Worm (Caenorhabditis elegans) whole organism, late embryonic: ENCODE measurements around the gene srp-7.

Source experiments
- F13H6.1 ChIP-seq: sonication (generic microtip); optimal IDR thresholded peaks from 2 replicates; lab custom pipeline; 2016; ENCODE audit warnings: missing genetic modification characterization, missing compliant biosample characterization
- K09A11.1 ChIP-seq: sonication (generic microtip); optimal IDR thresholded peaks from 2 replicates; lab custom pipeline; 2017; ENCODE audit warnings: antibody characterized with exemption, mild to moderate bottlenecking, missing genetic modification characterization, missing compliant biosample characterization; ENCODE audit not compliant: insufficient read depth
- Y22D7AL.16 ChIP-seq: sonication (generic microtip); optimal IDR thresholded peaks from 2 replicates; lab custom pipeline; 2016; ENCODE audit warnings: missing genetic modification characterization, missing compliant biosample characterization
- ahr-1 ChIP-seq: sonication (generic microtip); optimal IDR thresholded peaks from 2 replicates; lab custom pipeline; 2016; ENCODE audit warnings: missing genetic modification characterization, missing compliant biosample characterization
- ceh-14 ChIP-seq: sonication (generic microtip); optimal IDR thresholded peaks from 2 replicates; lab custom pipeline; 2016; ENCODE audit warnings: missing genotype, missing genetic modification characterization, missing compliant biosample characterization
- ceh-18 ChIP-seq: sonication (generic microtip); optimal IDR thresholded peaks from 2 replicates; lab custom pipeline; 2016; ENCODE audit warnings: missing genetic modification characterization, missing compliant biosample characterization
- ceh-30 ChIP-seq: fragments of 150-350 bp; optimal IDR thresholded peaks from 2 replicates; lab custom pipeline; 2014; ENCODE audit warnings: missing biosample characterization, missing genetic modification characterization
- ceh-31 ChIP-seq: sonication (generic microtip); optimal IDR thresholded peaks from 2 replicates; lab custom pipeline; 2016; ENCODE audit warnings: missing genetic modification characterization, missing compliant biosample characterization
- ceh-34 ChIP-seq: sonication (generic microtip); optimal IDR thresholded peaks from 2 replicates; lab custom pipeline; 2016; ENCODE audit warnings: mild to moderate bottlenecking, missing genetic modification characterization, missing compliant biosample characterization
- ceh-48 ChIP-seq: sonication (generic microtip); optimal IDR thresholded peaks from 2 replicates; lab custom pipeline; 2016; ENCODE audit warnings: missing genetic modification characterization, inconsistent platforms, missing compliant biosample characterization
- ceh-6 ChIP-seq: fragments of 200-800 bp; sonication (Bioruptor generic); optimal IDR thresholded peaks from 2 replicates; lab custom pipeline; 2018; ENCODE audit warnings: mild to moderate bottlenecking, missing genetic modification characterization, missing compliant biosample characterization
- dve-1 ChIP-seq: sonication (generic microtip); optimal IDR thresholded peaks from 2 replicates; lab custom pipeline; 2017; ENCODE audit warnings: antibody characterized with exemption, mild to moderate bottlenecking, missing genetic modification characterization, missing compliant biosample characterization
- elt-2 ChIP-seq: sonication (generic microtip); optimal IDR thresholded peaks from 2 replicates; lab custom pipeline; 2016; ENCODE audit warnings: missing genetic modification reagents, missing genetic modification characterization, missing compliant biosample characterization
- ets-4 ChIP-seq: sonication (generic microtip); optimal IDR thresholded peaks from 2 replicates; lab custom pipeline; 2016; ENCODE audit warnings: missing genetic modification characterization, missing compliant biosample characterization
- fax-1 ChIP-seq: sonication (generic microtip); optimal IDR thresholded peaks from 2 replicates; lab custom pipeline; 2016; ENCODE audit warnings: missing genotype, missing genetic modification characterization, missing compliant biosample characterization
- hlh-30 ChIP-seq: sonication (generic microtip); optimal IDR thresholded peaks from 2 replicates; lab custom pipeline; 2017; ENCODE audit warnings: antibody characterized with exemption, missing genetic modification characterization, missing compliant biosample characterization; ENCODE audit not compliant: insufficient read depth
- hlh-6 ChIP-seq: sonication (generic microtip); optimal IDR thresholded peaks from 2 replicates; lab custom pipeline; 2016; ENCODE audit warnings: missing genotype, missing genetic modification characterization, missing compliant biosample characterization
- hlh-8 ChIP-seq: sonication (generic microtip); optimal IDR thresholded peaks from 2 replicates; lab custom pipeline; 2016; ENCODE audit warnings: missing genotype, missing genetic modification characterization, missing compliant biosample characterization
- lin-11 ChIP-seq: fragments of 200-800 bp; sonication (Bioruptor generic); optimal IDR thresholded peaks from 2 replicates; lab custom pipeline; 2018; ENCODE audit warnings: mild to moderate bottlenecking, missing genetic modification characterization, missing compliant biosample characterization
- madf-2 ChIP-seq: sonication (generic microtip); optimal IDR thresholded peaks from 2 replicates; lab custom pipeline; 2017; ENCODE audit warnings: missing genetic modification characterization, missing compliant biosample characterization
- mec-3 ChIP-seq: sonication (generic microtip); optimal IDR thresholded peaks from 2 replicates; lab custom pipeline; 2016; ENCODE audit warnings: borderline replicate concordance, missing genetic modification characterization, missing compliant biosample characterization
- nfya-1 ChIP-seq: sonication (generic microtip); optimal IDR thresholded peaks from 2 replicates; lab custom pipeline; 2017; ENCODE audit warnings: missing genetic modification characterization, mild to moderate bottlenecking, missing compliant biosample characterization, antibody characterized with exemption, moderate library complexity
- nhr-11 ChIP-seq: fragments of 150-350 bp; optimal IDR thresholded peaks from 2 replicates; lab custom pipeline; 2014; ENCODE audit warnings: missing biosample characterization, missing genetic modification characterization
- odd-2 ChIP-seq: sonication (generic microtip); optimal IDR thresholded peaks from 2 replicates; lab custom pipeline; 2017; ENCODE audit warnings: antibody characterized with exemption, mild to moderate bottlenecking, missing genetic modification characterization, missing compliant biosample characterization
- pag-3 ChIP-seq: sonication (generic microtip); optimal IDR thresholded peaks from 2 replicates; lab custom pipeline; 2016; ENCODE audit warnings: missing compliant biosample characterization, missing genetic modification characterization, borderline replicate concordance
- pax-1 ChIP-seq: fragments of 150-350 bp; optimal IDR thresholded peaks from 2 replicates; lab custom pipeline; 2014; ENCODE audit warnings: missing biosample characterization, missing genetic modification characterization
- pqm-1 ChIP-seq: sonication (generic microtip); optimal IDR thresholded peaks from 2 replicates; lab custom pipeline; 2016; ENCODE audit warnings: missing genetic modification characterization, missing compliant biosample characterization
- pros-1 ChIP-seq: fragments of 150-350 bp; optimal IDR thresholded peaks from 2 replicates; lab custom pipeline; 2014; ENCODE audit warnings: missing biosample characterization, missing genetic modification reagents, missing genetic modification characterization
- sox-2 ChIP-seq: fragments of 200-800 bp; sonication (Bioruptor generic); IDR thresholded peaks from 2 replicates; pipeline ENCODE4 v1.3.6; 2022; ENCODE audit warnings: missing genetic modification reagents, missing genetic modification characterization, missing compliant biosample characterization
- syd-9 ChIP-seq: sonication (generic microtip); optimal IDR thresholded peaks from 2 replicates; lab custom pipeline; 2016; ENCODE audit warnings: mild to moderate bottlenecking, missing genetic modification characterization, moderate library complexity, missing compliant biosample characterization
- tbx-2 ChIP-seq: sonication (generic microtip); optimal IDR thresholded peaks from 2 replicates; lab custom pipeline; 2016; ENCODE audit warnings: missing genetic modification characterization, missing compliant biosample characterization
- tbx-7 ChIP-seq: sonication (generic microtip); optimal IDR thresholded peaks from 2 replicates; lab custom pipeline; 2016; ENCODE audit warnings: missing genotype, missing genetic modification characterization, missing compliant biosample characterization
- unc-3 ChIP-seq, 2 experiments: fragments of 200-800 bp in 1 of 2; sonication (Bioruptor generic) in 1 of 2; sonication (generic microtip) in 1 of 2; conservative IDR thresholded peaks in 1 of 2; optimal IDR thresholded peaks in 1 of 2; 2 replicates each; pipeline versions ENCODE4 v1.3.6 to Lab custom; 2016 to 2022; ENCODE audit warnings: missing compliant biosample characterization in 2 of 2, missing genetic modification characterization in 2 of 2, missing genetic modification reagents in 1 of 2
- unc-42 ChIP-seq: sonication (generic microtip); optimal IDR thresholded peaks from 2 replicates; lab custom pipeline; 2016; ENCODE audit warnings: missing genotype, missing genetic modification characterization, missing compliant biosample characterization
- unc-55 ChIP-seq: sonication (generic microtip); optimal IDR thresholded peaks from 2 replicates; lab custom pipeline; 2017; ENCODE audit warnings: missing biosample characterization, missing genetic modification reagents, missing genetic modification characterization
- zip-5 ChIP-seq: sonication (generic microtip); optimal IDR thresholded peaks from 2 replicates; lab custom pipeline; 2016; ENCODE audit warnings: missing genetic modification characterization, missing compliant biosample characterization

Gene srp-7

ce11 chrV:8178914-8179542, at the start of gene srp-7:
srp-7 (plus strand) TSS chrV:8179126.
- TF ChIP-seq hlh-8 (no peak), fax-1 (no peak), lin-11 (tag; lab: Kevin White, UChicago) (no peak), pqm-1 (no peak), ets-4 (no peak), ahr-1 (no peak)

- TF ChIP-seq ceh-30, result no peak
- TF ChIP-seq elt-2, result no peak
- no peak for TF ChIP-seq pax-1
- TF ChIP-seq Y22D7AL.16 (tag; lab: Kevin White, UChicago), result no peak
- TF ChIP-seq unc-42 (tag; lab: Kevin White, UChicago), result no peak
- no peak for TF ChIP-seq fax-1
- TF ChIP-seq unc-55 (GFP tag; lab: Kevin White, UChicago), result no peak
- TF ChIP-seq pag-3 (tag; lab: Kevin White, UChicago), result no peak
- TF ChIP-seq mec-3 (tag; lab: Kevin White, UChicago), result no peak
- TF ChIP-seq nhr-11 (tag; lab: Kevin White, UChicago), result no peak
- TF ChIP-seq pros-1 (tag; lab: Kevin White, UChicago), result no peak
- TF ChIP-seq tbx-2, result no peak
- TF ChIP-seq syd-9 (tag; lab: Kevin White, UChicago), result no peak
- TF ChIP-seq, all 69 proteins: peak for 0
These were observed 49.7 kb upstream of the srp-7 start, which contains the start of gene spr-1 for ce11 chrV:8129252-8129651. spr-1 (minus strand) TSS chrV:8129352.

- TF ChIP-seq ceh-14 (tag; lab: Kevin White, UChicago) (no peak), sox-2 (GFP tag; lab: Robert Waterston, UW) (no peak), zip-5 (tag; lab: Kevin White, UChicago) (no peak), elt-2 (no peak), F13H6.1 (tag; lab: Kevin White, UChicago) (no peak), ets-4 (no peak), tbx-7 (tag; lab: Kevin White, UChicago) (no peak), ceh-6 (no peak), odd-2 (no peak)
These were observed 49.2 kb upstream of the srp-7 start for ce11 chrV:8129719-8130118.

ce11 chrV:8130149-8130661, 48.7 kb upstream of the srp-7 start, which contains the start of gene snap-1:
snap-1 (plus strand) TSS chrV:8130611.
- TF ChIP-seq ceh-14 (tag; lab: Kevin White, UChicago), result no peak
- peak; percentile 41 for TF ChIP-seq ceh-31 (tag; lab: Kevin White, UChicago)
- peak; percentile 48 for TF ChIP-seq ceh-48 (tag; lab: Kevin White, UChicago)
- no peak for TF ChIP-seq hlh-8
- no peak for TF ChIP-seq hlh-6 (tag; lab: Kevin White, UChicago)
- no peak for TF ChIP-seq dve-1 (tag; lab: Kevin White, UChicago)
- TF ChIP-seq K09A11.1 (tag; lab: Kevin White, UChicago), result no peak
- peak; percentile 8 for TF ChIP-seq pros-1 (tag; lab: Kevin White, UChicago)
- peak; percentile 21 for TF ChIP-seq ceh-34
- TF ChIP-seq madf-2 (tag; lab: Kevin White, UChicago), result no peak
- TF ChIP-seq hlh-30 (tag; lab: Kevin White, UChicago), result peak; percentile 77
- TF ChIP-seq unc-42 (tag; lab: Kevin White, UChicago), result peak; percentile 76
- TF ChIP-seq nfya-1 (tag; lab: Kevin White, UChicago), result peak; percentile 26
- TF ChIP-seq ceh-18 (tag; lab: Kevin White, UChicago), result peak; percentile 9
- TF ChIP-seq syd-9 (tag; lab: Kevin White, UChicago), result no peak
- no peak for TF ChIP-seq unc-3 (GFP tag; conservative IDR thresholded peaks at IDR 0.05; lab: Robert Waterston, UW)
- TF ChIP-seq unc-3 (tag; optimal IDR thresholded peaks at IDR 0.05; lab: Kevin White, UChicago), result no peak
- TF ChIP-seq F13H6.1 (tag; lab: Kevin White, UChicago), result no peak
- TF ChIP-seq unc-55 (GFP tag; lab: Kevin White, UChicago), result peak; percentile 72
- peak; percentile 4 for TF ChIP-seq tbx-2
